Fruit fly (Drosophila melanogaster) whole organism, embryonic: ENCODE results near the gene Cep290.

Experiments
- BEAF-32 ChIP-seq: fragments of 200-800 bp; sonication (Bioruptor generic); optimal IDR thresholded peaks from 3 replicates; lab custom pipeline; 2017; ENCODE audit warnings: missing biosample characterization, missing genetic modification characterization, mild to moderate bottlenecking, moderate library complexity, missing genetic modification reagents
- CG10147 ChIP-seq: fragments of 200-800 bp; sonication (Bioruptor generic); optimal IDR thresholded peaks from 2 replicates; lab custom pipeline; 2019; ENCODE audit warnings: missing biosample characterization, mild to moderate bottlenecking, missing genetic modification characterization, moderate library complexity
- CG11560 ChIP-seq: fragments of 200-800 bp; sonication (Bioruptor generic); IDR thresholded peaks from 3 replicates; pipeline ENCODE4 v1.3.6; 2022; ENCODE audit warnings: missing biosample characterization, missing genetic modification characterization
- CG12236 ChIP-seq: fragments of 200-800 bp; sonication (Bioruptor generic); optimal IDR thresholded peaks from 2 replicates; lab custom pipeline; 2016; ENCODE audit warnings: missing biosample characterization, missing genetic modification characterization
- CG13775 ChIP-seq: fragments of 200-800 bp; sonication (Bioruptor generic); optimal IDR thresholded peaks from 3 replicates; lab custom pipeline; 2017; ENCODE audit warnings: missing biosample characterization, mild to moderate bottlenecking, missing genetic modification characterization
- CG15269 ChIP-seq: fragments of 200-800 bp; sonication (Bioruptor generic); optimal IDR thresholded peaks from 2 replicates; lab custom pipeline; 2018; ENCODE audit warnings: missing biosample characterization, mild to moderate bottlenecking, missing genetic modification characterization, moderate library complexity
- CG1647 ChIP-seq: fragments of 200-800 bp; sonication (Bioruptor generic); optimal IDR thresholded peaks from 3 replicates; lab custom pipeline; 2016; ENCODE audit warnings: missing biosample characterization, missing genetic modification characterization
- CG17359 ChIP-seq: fragments of 200-800 bp; sonication (Bioruptor generic); optimal IDR thresholded peaks from 3 replicates; lab custom pipeline; 2018; ENCODE audit warnings: missing biosample characterization, mild to moderate bottlenecking, missing genetic modification characterization, moderate library complexity
- CG31441 ChIP-seq: fragments of 200-800 bp; sonication (Bioruptor generic); IDR thresholded peaks from 2 replicates; pipeline ENCODE4 v1.3.6; 2022; ENCODE audit warnings: missing biosample characterization, missing genetic modification characterization
- CG32767 ChIP-seq: fragments of 200-800 bp; sonication (Bioruptor generic); IDR thresholded peaks from 2 replicates; pipeline ENCODE4 v1.3.6; 2022; ENCODE audit warnings: missing biosample characterization, missing genetic modification characterization
- CG7556 ChIP-seq: fragments of 200-800 bp; sonication (Bioruptor generic); optimal IDR thresholded peaks from 2 replicates; lab custom pipeline; 2017; ENCODE audit warnings: missing biosample characterization, mild to moderate bottlenecking, missing genetic modification characterization
- CG8281 ChIP-seq: fragments of 200-800 bp; sonication (Bioruptor generic); optimal IDR thresholded peaks from 2 replicates; lab custom pipeline; 2018; ENCODE audit warnings: missing biosample characterization, mild to moderate bottlenecking, missing genetic modification characterization, moderate library complexity
- CG8478 ChIP-seq: fragments of >200 bp; optimal IDR thresholded peaks from 2 replicates; lab custom pipeline; 2018
- CG9727 ChIP-seq: fragments of 200-800 bp; sonication (Bioruptor generic); optimal IDR thresholded peaks from 3 replicates; lab custom pipeline; 2017; ENCODE audit warnings: missing biosample characterization, mild to moderate bottlenecking, missing genetic modification characterization
- CG9876 ChIP-seq: fragments of 200-800 bp; sonication (Bioruptor generic); optimal IDR thresholded peaks from 2 replicates; lab custom pipeline; 2016; ENCODE audit warnings: missing biosample characterization, missing genetic modification characterization
- D ChIP-seq, 2 experiments: fragments of 200-800 bp in 1 of 2; fragments of >200 bp in 1 of 2; sonication (Bioruptor generic) in 1 of 2; optimal IDR thresholded peaks; 2 replicates in 1 of 2; 3 replicates in 1 of 2; lab custom pipeline; 2017; ENCODE audit warnings: mild to moderate bottlenecking in 1 of 2, missing biosample characterization in 1 of 2, missing genetic modification characterization in 1 of 2, missing genetic modification reagents in 1 of 2
- Doc2 ChIP-seq: fragments of 200-800 bp; sonication (Bioruptor generic); IDR thresholded peaks from 2 replicates; pipeline ENCODE4 v1.3.6; 2022; ENCODE audit warnings: missing biosample characterization, missing genetic modification characterization
- Dref ChIP-seq: fragments of 200-800 bp; sonication (Bioruptor generic); IDR thresholded peaks from 2 replicates; pipeline ENCODE4 v1.3.6; 2022; ENCODE audit warnings: missing biosample characterization, missing genetic modification characterization
- E2f1 ChIP-seq: fragments of 200-800 bp; sonication (Bioruptor generic); IDR thresholded peaks from 2 replicates; pipeline ENCODE4 v1.3.6; 2022; ENCODE audit warnings: missing biosample characterization, missing genetic modification characterization
- E2f2 ChIP-seq: fragments of 200-800 bp; sonication (Bioruptor generic); IDR thresholded peaks from 2 replicates; pipeline ENCODE4 v1.3.6; 2022; ENCODE audit warnings: missing biosample characterization, missing genetic modification characterization
- Fer3 ChIP-seq: fragments of 200-800 bp; sonication (Bioruptor generic); optimal IDR thresholded peaks from 2 replicates; lab custom pipeline; 2018; ENCODE audit warnings: missing biosample characterization, mild to moderate bottlenecking, missing genetic modification characterization, moderate library complexity
- Hr39 ChIP-seq: fragments of >200 bp; optimal IDR thresholded peaks from 2 replicates; lab custom pipeline; 2017
- Max ChIP-seq: fragments of 200-800 bp; sonication (Bioruptor generic); optimal IDR thresholded peaks from 2 replicates; lab custom pipeline; 2016; ENCODE audit warnings: missing biosample characterization, mild to moderate bottlenecking, missing genetic modification characterization
- Nf-YA ChIP-seq: fragments of 200-800 bp; sonication (Bioruptor generic); IDR thresholded peaks from 2 replicates; pipeline ENCODE4 v1.3.6; 2022; ENCODE audit warnings: missing biosample characterization, missing genetic modification characterization
- Nf-YB ChIP-seq: fragments of 200-800 bp; sonication (Bioruptor generic); optimal IDR thresholded peaks from 3 replicates; lab custom pipeline; 2019; ENCODE audit warnings: missing biosample characterization, mild to moderate bottlenecking, missing genetic modification characterization, moderate library complexity
- Oaz ChIP-seq: fragments of 200-800 bp; sonication (Bioruptor generic); IDR thresholded peaks from 2 replicates; pipeline ENCODE4 v1.3.6; 2022; ENCODE audit warnings: missing biosample characterization, missing genetic modification characterization
- Oli ChIP-seq: fragments of 200-800 bp; sonication (Bioruptor generic); optimal IDR thresholded peaks from 2 replicates; lab custom pipeline; 2018; ENCODE audit warnings: missing biosample characterization, mild to moderate bottlenecking, missing genetic modification characterization, moderate library complexity
- Ptx1 ChIP-seq: fragments of 200-800 bp; sonication (Bioruptor generic); IDR thresholded peaks from 2 replicates; pipeline ENCODE4 v1.3.6; 2022; ENCODE audit warnings: missing biosample characterization, missing genetic modification characterization
- Side ChIP-seq: fragments of 200-800 bp; sonication (Bioruptor generic); optimal IDR thresholded peaks from 2 replicates; lab custom pipeline; 2016; ENCODE audit warnings: missing biosample characterization, missing genetic modification characterization
- Six4 ChIP-seq: fragments of 200-800 bp; sonication (Bioruptor generic); optimal IDR thresholded peaks from 2 replicates; lab custom pipeline; 2016; ENCODE audit warnings: missing biosample characterization, missing genetic modification characterization
- Spps ChIP-seq: fragments of 200-800 bp; sonication (Bioruptor generic); optimal IDR thresholded peaks from 2 replicates; lab custom pipeline; 2018; ENCODE audit warnings: missing biosample characterization, mild to moderate bottlenecking, missing genetic modification characterization
- Sry-δ ChIP-seq: fragments of 200-800 bp; sonication (Bioruptor generic); optimal IDR thresholded peaks from 2 replicates; lab custom pipeline; 2016; ENCODE audit warnings: missing biosample characterization, missing genetic modification characterization
- TFAM ChIP-seq: fragments of 200-800 bp; sonication (Bioruptor generic); optimal IDR thresholded peaks from 2 replicates; lab custom pipeline; 2017; ENCODE audit warnings: missing biosample characterization, missing genetic modification characterization, inconsistent platforms
- Taf1 ChIP-seq: fragments of 200-800 bp; sonication (Bioruptor generic); IDR thresholded peaks from 2 replicates; pipeline ENCODE4 v1.3.6; 2022; ENCODE audit warnings: missing biosample characterization, missing genetic modification characterization
- Xrp1 ChIP-seq: fragments of 200-800 bp; sonication (Bioruptor generic); IDR thresholded peaks from 2 replicates; pipeline ENCODE4 v1.3.6; 2022; ENCODE audit warnings: missing biosample characterization, missing genetic modification characterization
- al ChIP-seq: fragments of 200-800 bp; sonication (Bioruptor generic); IDR thresholded peaks from 2 replicates; pipeline ENCODE4 v1.3.6; 2022; ENCODE audit warnings: missing biosample characterization, missing genetic modification characterization
- cad ChIP-seq: fragments of >200 bp; optimal IDR thresholded peaks from 2 replicates; lab custom pipeline; 2017; ENCODE audit warnings: missing biosample characterization, missing genetic modification characterization
- chn ChIP-seq: fragments of 200-800 bp; sonication (Bioruptor generic); optimal IDR thresholded peaks from 2 replicates; lab custom pipeline; 2016; ENCODE audit warnings: missing biosample characterization, missing genetic modification characterization
- gfzf ChIP-seq: fragments of 200-800 bp; sonication (Bioruptor generic); optimal IDR thresholded peaks from 2 replicates; lab custom pipeline; 2016; ENCODE audit warnings: missing biosample characterization, mild to moderate bottlenecking, missing genetic modification characterization, moderate library complexity
- grn ChIP-seq: fragments of 200-800 bp; sonication (Bioruptor generic); optimal IDR thresholded peaks from 3 replicates; lab custom pipeline; 2017; ENCODE audit warnings: missing biosample characterization, missing genetic modification characterization
- jing ChIP-seq: fragments of 200-800 bp; sonication (Bioruptor generic); optimal IDR thresholded peaks from 2 replicates; lab custom pipeline; 2018; ENCODE audit warnings: missing biosample characterization, mild to moderate bottlenecking, missing genetic modification characterization
- lmd ChIP-seq: fragments of 200-800 bp; sonication (Bioruptor generic); IDR thresholded peaks from 2 replicates; pipeline ENCODE4 v1.3.6; 2022; ENCODE audit warnings: missing biosample characterization, missing genetic modification characterization
- pnt ChIP-seq: fragments of 200-800 bp; sonication (Bioruptor generic); optimal IDR thresholded peaks from 3 replicates; lab custom pipeline; 2016; ENCODE audit warnings: missing biosample characterization, missing genetic modification characterization
- row ChIP-seq: fragments of 200-800 bp; sonication (Bioruptor generic); IDR thresholded peaks from 3 replicates; pipeline ENCODE4 v1.3.6; 2022; ENCODE audit warnings: missing biosample characterization, missing genetic modification characterization
- scrt ChIP-seq: fragments of 200-800 bp; sonication (Bioruptor generic); optimal IDR thresholded peaks from 2 replicates; lab custom pipeline; 2018; ENCODE audit warnings: missing biosample characterization, mild to moderate bottlenecking, missing genetic modification characterization, moderate library complexity
- shn ChIP-seq: fragments of 200-800 bp; sonication (Bioruptor generic); optimal IDR thresholded peaks from 3 replicates; lab custom pipeline; 2016; ENCODE audit warnings: missing biosample characterization, missing genetic modification characterization
- sim ChIP-seq: fragments of 200-800 bp; sonication (Bioruptor generic); IDR thresholded peaks from 2 replicates; pipeline ENCODE4 v1.3.6; 2022; ENCODE audit warnings: missing biosample characterization, missing genetic modification characterization
- sima ChIP-seq: fragments of 200-800 bp; sonication (Bioruptor generic); optimal IDR thresholded peaks from 2 replicates; lab custom pipeline; 2016; ENCODE audit warnings: missing biosample characterization, missing genetic modification characterization
- sqz ChIP-seq: fragments of 200-800 bp; sonication (Bioruptor generic); optimal IDR thresholded peaks from 3 replicates; lab custom pipeline; 2018; ENCODE audit warnings: missing biosample characterization, mild to moderate bottlenecking, missing genetic modification characterization
- usp ChIP-seq: fragments of >200 bp; optimal IDR thresholded peaks from 2 replicates; lab custom pipeline; 2017; ENCODE audit warnings: missing biosample characterization, missing genetic modification characterization
- zfh2 ChIP-seq: fragments of 200-800 bp; sonication (Bioruptor generic); optimal IDR thresholded peaks from 2 replicates; lab custom pipeline; 2016; ENCODE audit warnings: missing biosample characterization, missing genetic modification characterization

Cep290 gene

dm6 chr3L:819297-819886, 24.3 kb upstream of the Cep290 start (continued):
- TF ChIP-seq CG12236 (GFP tag; lab: Kevin White, UChicago) (peak; percentile 80), Xrp1 (GFP tag; lab: Robert Waterston, UW) (peak; percentile 93), pnt (peak; percentile 89), al (GFP tag; lab: Robert Waterston, UW) (peak; percentile 86), shn (GFP tag; lab: Kevin White, UChicago) (peak; percentile 69), CG1647 (GFP tag; lab: Kevin White, UChicago) (peak; percentile 83), row (GFP tag; lab: Robert Waterston, UW) (peak; percentile 95), CG8478 (lab: Kevin White, UChicago) (no peak), CG15269 (tag; lab: Kevin White, UChicago) (peak; percentile 93), Spps (tag; lab: Kevin White, UChicago) (peak; percentile 45), scrt (GFP tag; lab: Kevin White, UChicago) (peak; percentile 80), usp (GFP tag; lab: Kevin White, UChicago) (no peak), E2f1 (GFP tag; lab: Robert Waterston, UW) (peak; percentile 92), D (optimal IDR thresholded peaks at IDR 0.05; lab: Kevin White, UChicago) (no peak), D (GFP tag; optimal IDR thresholded peaks at IDR 0.05; lab: Kevin White, UChicago) (peak; percentile 62), lmd (GFP tag; lab: Robert Waterston, UW) (peak; percentile 94), CG8281 (tag; lab: Kevin White, UChicago) (peak; percentile 71), Sry-δ (GFP tag; lab: Kevin White, UChicago) (peak; percentile 49), chn (GFP tag; lab: Kevin White, UChicago) (peak; percentile 87), CG10147 (GFP tag; lab: Kevin White, UChicago) (peak; percentile 69), CG13775 (peak; percentile 56), Dref (peak; percentile 36; the same call in 1 of the 2 replicates), gfzf (no peak), jing (GFP tag; lab: Kevin White, UChicago) (peak; percentile 83), Nf-YA (peak; percentile 87), Fer3 (tag; lab: Kevin White, UChicago) (peak; percentile 85), E2f2 (GFP tag; lab: Robert Waterston, UW) (peak; percentile 73), Hr39 (no peak), Six4 (GFP tag; lab: Kevin White, UChicago) (peak; percentile 85), CG32767 (GFP tag; lab: Robert Waterston, UW) (peak; percentile 86), TFAM (peak; percentile 58), CG7556 (GFP tag; lab: Kevin White, UChicago) (peak; percentile 76), grn (GFP tag; lab: Kevin White, UChicago) (peak; percentile 23), Oaz (GFP tag; lab: Robert Waterston, UW) (peak; percentile 88), BEAF-32 (GFP tag; lab: Kevin White, UChicago) (no peak), Oli (tag; lab: Kevin White, UChicago) (peak; percentile 88), Taf1 (GFP tag; lab: Robert Waterston, UW) (peak; percentile 76), Ptx1 (GFP tag; lab: Robert Waterston, UW) (peak; percentile 96), sqz (GFP tag; lab: Kevin White, UChicago) (peak; percentile 98), Max (peak; percentile 67), Side (GFP tag; lab: Kevin White, UChicago) (peak; percentile 84), CG9876 (GFP tag; lab: Kevin White, UChicago) (peak; percentile 69), Nf-YB (GFP tag; lab: Kevin White, UChicago) (peak; percentile 56), CG9727 (peak; percentile 68), Doc2 (GFP tag; lab: Robert Waterston, UW) (peak; percentile 79), sim (GFP tag; lab: Robert Waterston, UW) (peak; percentile 83), CG17359 (peak; percentile 92), zfh2 (GFP tag; lab: Kevin White, UChicago) (peak; percentile 83), cad (GFP tag; lab: Kevin White, UChicago) (no peak), CG31441 (GFP tag; lab: Robert Waterston, UW) (peak; percentile 75), CG11560 (tag; lab: Robert Waterston, UW) (peak; percentile 83), sima (GFP tag; lab: Kevin White, UChicago) (peak; percentile 54)
